Worm (Caenorhabditis elegans): Measurements from ENCODE around the gene F01G10.9.

The F01G10.9 gene

ce11 chrIV:10252350-10252792 lies 7.1 kb downstream of the F01G10.9 start (continued):
- peak; percentile 38 for TF ChIP-seq ztf-4 (tag; optimal IDR thresholded peaks at IDR 0.05)

- TF ChIP-seq eor-1 (tag; optimal IDR thresholded peaks at IDR 0.05) (no peak), skn-1 (tag; optimal IDR thresholded peaks at IDR 0.05) (no peak), elt-3 (tag; optimal IDR thresholded peaks at IDR 0.05) (no peak), pqm-1 (tag; optimal IDR thresholded peaks at IDR 0.05) (no peak), ceh-16 (tag; optimal IDR thresholded peaks at IDR 0.05) (no peak), nhr-11 (tag; optimal IDR thresholded peaks at IDR 0.05) (no peak)
Measured at ce11 chrIV:10251764-10252163, 7.7 kb downstream of the F01G10.9 start.

DNA sequence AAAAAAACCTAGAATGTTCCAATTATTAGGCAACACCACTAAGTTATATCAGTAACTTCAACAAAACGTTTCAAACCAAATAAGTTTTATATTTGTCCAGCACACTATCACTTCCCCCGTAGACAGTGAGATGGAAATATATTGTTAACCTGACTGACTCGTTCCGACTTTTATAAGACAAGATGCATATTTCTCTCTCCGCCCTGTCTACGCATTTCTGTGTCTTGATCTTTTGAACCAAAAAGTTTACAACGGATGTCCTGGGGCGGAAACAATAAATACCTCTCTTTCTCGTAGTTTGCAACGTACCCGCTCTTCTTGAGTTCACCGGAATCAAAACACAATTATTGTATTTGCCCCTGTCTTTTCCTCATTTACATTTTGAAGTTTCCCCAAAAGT lies 8.2 kb downstream of the F01G10.9 start:
- no peak for TF ChIP-seq sea-2 (GFP tag; optimal IDR thresholded peaks at IDR 0.05)
- TF ChIP-seq unc-62 (GFP tag; optimal IDR thresholded peaks at IDR 0.05) = no peak
- TF ChIP-seq skn-1 (tag; optimal IDR thresholded peaks at IDR 0.05) = no peak
- TF ChIP-seq ceh-82 (tag; optimal IDR thresholded peaks at IDR 0.05) = no peak
- no peak for TF ChIP-seq nhr-25 (tag; optimal IDR thresholded peaks at IDR 0.05)
- no peak for TF ChIP-seq zag-1 (tag; optimal IDR thresholded peaks at IDR 0.05)
- no peak for TF ChIP-seq fkh-2 (tag; optimal IDR thresholded peaks at IDR 0.05)

ce11 chrIV:10250577-10251075 lies 8.8 kb downstream of the F01G10.9 start, which contains the start of gene daf-14:
Gene daf-14, plus strand, starts transcription at chrIV:10250627.
- TF ChIP-seq nfya-1 (tag; optimal IDR thresholded peaks at IDR 0.05; ENCODE audit: insufficient read depth) (peak; percentile 11), pqm-1 (tag; optimal IDR thresholded peaks at IDR 0.05) (peak; percentile 22), unc-62 (GFP tag; optimal IDR thresholded peaks at IDR 0.05) (no peak), pha-4 (tag; optimal IDR thresholded peaks at IDR 0.05) (peak; percentile 25), aly-2 (tag; optimal IDR thresholded peaks at IDR 0.05) (no peak), elt-2 (tag; optimal IDR thresholded peaks at IDR 0.05) (peak; percentile 46), nhr-23 (tag; optimal IDR thresholded peaks at IDR 0.05) (peak; percentile 4)

DNA sequence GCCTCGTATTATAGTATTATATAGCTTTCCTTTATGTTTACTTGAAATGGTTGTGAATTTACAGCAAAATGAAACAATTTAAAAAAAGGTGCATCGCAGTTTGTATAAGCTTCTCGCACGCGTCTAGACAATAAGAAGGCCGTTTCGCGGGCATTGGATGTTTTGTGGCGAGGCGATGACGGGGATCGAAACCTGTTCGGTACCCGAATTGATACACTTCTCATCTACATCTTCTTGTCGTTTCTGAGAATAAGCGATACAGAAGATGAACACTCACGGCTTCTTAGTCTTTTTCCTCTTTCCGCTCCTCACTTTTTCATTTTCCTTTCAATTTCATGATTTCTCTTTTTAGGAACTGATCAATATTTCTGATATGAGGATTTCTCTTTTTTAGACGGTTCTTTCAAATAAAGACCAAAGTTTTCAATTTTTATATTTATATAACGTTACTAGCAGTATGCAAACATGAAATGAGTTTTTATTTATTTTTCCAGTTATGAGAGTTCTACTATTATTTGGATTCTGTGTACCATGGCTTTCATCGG lies 13.7 kb downstream of the F01G10.9 start, which contains the start of gene F01G10.10:
TSS of gene F01G10.10 (plus strand) at position 495 of the 545 bp plus-strand sequence.
- TF ChIP-seq unc-39 (tag; optimal IDR thresholded peaks at IDR 0.05) = no peak
- TF ChIP-seq ama-1 (optimal IDR thresholded peaks at IDR 0.05) = peak; percentile 87
- TF ChIP-seq nhr-237 (tag; optimal IDR thresholded peaks at IDR 0.05) = no peak
- no peak for TF ChIP-seq ztf-4 (tag; optimal IDR thresholded peaks at IDR 0.05)
- peak; percentile 34 for TF ChIP-seq nhr-43 (tag; optimal IDR thresholded peaks at IDR 0.05; ENCODE audit: poor library complexity, severe bottlenecking)
- peak; percentile 30 for TF ChIP-seq nhr-23 (tag; optimal IDR thresholded peaks at IDR 0.05)
- TF ChIP-seq elt-2 (tag; optimal IDR thresholded peaks at IDR 0.05) = peak; percentile 41
- TF ChIP-seq nhr-25 (tag; optimal IDR thresholded peaks at IDR 0.05) = peak; percentile 62

ce11 chrIV:10243276-10243675 lies 16.2 kb downstream of the F01G10.9 start, which contains the start of gene tkt-1:
Gene tkt-1, plus strand, starts transcription at chrIV:10243612.
- TF ChIP-seq elt-3 (tag; optimal IDR thresholded peaks at IDR 0.05) (peak in 1 of 3 experiments; percentile 85), pha-4 (tag; optimal IDR thresholded peaks at IDR 0.05) (peak; percentile 19), nhr-77 (tag; optimal IDR thresholded peaks at IDR 0.05) (no peak), pqm-1 (tag; optimal IDR thresholded peaks at IDR 0.05) (peak; percentile 88), jun-1 (tag; optimal IDR thresholded peaks at IDR 0.05) (peak; percentile 55), elt-2 (tag; optimal IDR thresholded peaks at IDR 0.05) (peak; percentile 92)

DNA sequence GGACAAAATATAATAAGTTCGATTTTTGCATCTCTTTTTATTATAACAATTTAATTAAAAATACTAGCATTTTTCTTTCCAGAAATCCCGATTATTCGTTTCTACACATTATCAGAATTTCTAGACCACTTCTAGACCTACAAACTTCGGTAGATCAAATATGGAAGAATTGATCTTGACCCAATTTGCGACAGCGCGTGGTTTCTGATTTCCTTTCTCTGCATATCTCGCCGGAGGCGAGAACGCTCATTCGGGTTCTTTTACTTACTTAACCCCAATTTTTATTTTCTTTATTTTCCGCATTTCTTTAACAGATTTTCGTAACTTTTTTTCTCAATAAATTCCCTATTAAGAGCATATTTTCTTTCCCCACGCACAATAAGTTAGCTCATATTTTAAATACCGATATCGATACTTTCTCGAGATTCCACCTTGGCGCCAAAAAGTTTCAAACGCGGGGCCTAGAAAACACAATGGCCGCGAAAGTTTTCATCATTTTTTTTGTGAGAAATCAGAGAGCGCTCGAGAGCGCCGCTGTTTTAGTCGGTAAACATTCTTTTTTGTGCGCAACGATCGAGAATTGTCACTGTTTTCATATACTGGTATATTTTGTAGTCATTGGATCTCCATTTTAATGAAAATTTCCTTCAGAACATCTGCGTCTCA lies 16.9 kb downstream of the F01G10.9 start:
- TF ChIP-seq skn-1 (tag; optimal IDR thresholded peaks at IDR 0.05) = no peak
- TF ChIP-seq pha-4 (tag; optimal IDR thresholded peaks at IDR 0.05) = peak; percentile 65
- TF ChIP-seq nhr-25 (tag; optimal IDR thresholded peaks at IDR 0.05) = peak; percentile 41
- no peak for TF ChIP-seq pqm-1 (tag; optimal IDR thresholded peaks at IDR 0.05)
- no peak for TF ChIP-seq jun-1 (tag; optimal IDR thresholded peaks at IDR 0.05)
- peak; percentile 12 for TF ChIP-seq nfya-1 (tag; optimal IDR thresholded peaks at IDR 0.05; ENCODE audit: insufficient read depth)
- TF ChIP-seq lin-39 (tag; optimal IDR thresholded peaks at IDR 0.05) = peak; percentile 4
- TF ChIP-seq snpc-4 (tag; optimal IDR thresholded peaks at IDR 0.05) = no peak
- TF ChIP-seq elt-2 (tag; optimal IDR thresholded peaks at IDR 0.05) = no peak
- TF ChIP-seq nhr-67 (tag; optimal IDR thresholded peaks at IDR 0.05) = no peak
- no peak for TF ChIP-seq ceh-16 (tag; optimal IDR thresholded peaks at IDR 0.05)
- TF ChIP-seq nhr-76 (tag; optimal IDR thresholded peaks at IDR 0.05) = no peak
- TF ChIP-seq tbx-2 (tag; optimal IDR thresholded peaks at IDR 0.05) = no peak
- TF ChIP-seq lsy-12 (tag; optimal IDR thresholded peaks at IDR 0.05) = no peak
- TF ChIP-seq eor-1 (tag; optimal IDR thresholded peaks at IDR 0.05) = no peak
- peak; percentile 38 for TF ChIP-seq lin-15B (tag; optimal IDR thresholded peaks at IDR 0.05)
- TF ChIP-seq egl-5 (tag; optimal IDR thresholded peaks at IDR 0.05) = no peak
- peak; percentile 8 for TF ChIP-seq nhr-23 (tag; optimal IDR thresholded peaks at IDR 0.05)
- TF ChIP-seq ama-1 (optimal IDR thresholded peaks at IDR 0.05) = no peak
